Fruit fly (Drosophila melanogaster) whole organism, adult: Measurements from ENCODE around the gene B-H2.

Experiments
- CG12768 ChIP-seq: fragments of 200-800 bp; sonication (Bioruptor generic); optimal IDR thresholded peaks from 2 replicates; lab custom pipeline; 2017; ENCODE audit warnings: missing biosample characterization, missing genetic modification characterization, mild to moderate bottlenecking, moderate library complexity, missing genetic modification reagents
- CG14711 ChIP-seq: fragments of 200-800 bp; sonication (Bioruptor generic); optimal IDR thresholded peaks from 2 replicates; lab custom pipeline; 2018; ENCODE audit warnings: missing biosample characterization, mild to moderate bottlenecking, missing genetic modification characterization, moderate library complexity
- CG5204 ChIP-seq: fragments of 200-800 bp; sonication (Bioruptor generic); optimal IDR thresholded peaks from 2 replicates; lab custom pipeline; 2016; ENCODE audit warnings: missing biosample characterization, missing genetic modification characterization
- CG7101 ChIP-seq: fragments of 200-800 bp; sonication (Bioruptor generic); optimal IDR thresholded peaks from 2 replicates; lab custom pipeline; 2018; ENCODE audit warnings: missing biosample characterization, mild to moderate bottlenecking, missing genetic modification characterization, moderate library complexity
- Crg-1 ChIP-seq: fragments of 200-800 bp; sonication (Bioruptor generic); optimal IDR thresholded peaks from 2 replicates; lab custom pipeline; 2016; ENCODE audit warnings: missing biosample characterization, missing genetic modification characterization
- Hr96 ChIP-seq: fragments of 200-800 bp; sonication (Bioruptor generic); optimal IDR thresholded peaks from 2 replicates; lab custom pipeline; 2016; ENCODE audit warnings: missing biosample characterization, missing genetic modification characterization
- Mnt ChIP-seq: fragments of 200-800 bp; sonication (Bioruptor generic); optimal IDR thresholded peaks from 2 replicates; lab custom pipeline; 2016; ENCODE audit warnings: missing biosample characterization, mild to moderate bottlenecking, missing genetic modification characterization
- cnc ChIP-seq, 2 experiments: fragments of >200 bp; optimal IDR thresholded peaks; 2 replicates each; lab custom pipeline; 2017
- kay ChIP-seq: fragments of 200-800 bp; sonication (Bioruptor generic); peaks from one replicate; lab custom pipeline; 2016; ENCODE audit warnings: missing biosample characterization, missing genetic modification characterization, borderline replicate concordance
- ovo ChIP-seq: fragments of 200-800 bp; sonication (Bioruptor generic); optimal IDR thresholded peaks from 2 replicates; lab custom pipeline; 2016; ENCODE audit warnings: missing biosample characterization, missing genetic modification characterization
- pad ChIP-seq: fragments of 200-800 bp; sonication (Bioruptor generic); optimal IDR thresholded peaks from 3 replicates; lab custom pipeline; 2017; ENCODE audit warnings: missing biosample characterization, missing genetic modification characterization, mild to moderate bottlenecking, moderate library complexity, missing genetic modification reagents
- tj ChIP-seq: fragments of 200-800 bp; sonication (Bioruptor generic); optimal IDR thresholded peaks from 3 replicates; lab custom pipeline; 2017; ENCODE audit warnings: missing biosample characterization, mild to moderate bottlenecking, missing genetic modification characterization, moderate library complexity

DNA sequence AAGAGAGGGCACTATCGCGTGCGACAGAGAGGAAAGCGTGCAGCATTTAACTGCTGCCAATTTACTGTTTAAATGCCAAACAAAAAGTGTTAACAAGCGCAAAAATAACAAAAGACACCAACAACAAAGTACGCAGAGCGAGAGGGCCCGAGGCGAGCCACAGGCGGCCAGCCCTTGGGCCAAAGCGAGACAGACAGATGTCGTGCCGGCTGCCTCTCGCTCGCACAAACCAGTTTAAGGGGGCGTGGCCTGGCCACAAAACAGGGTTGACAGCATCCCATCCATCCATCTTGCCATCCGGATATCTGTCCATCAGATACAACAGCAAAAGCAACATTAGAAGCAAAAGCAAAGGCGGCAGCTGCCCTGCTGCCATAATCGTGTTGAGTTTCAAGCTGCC is 1.0 kb upstream of the B-H2 start:
- TF ChIP-seq ovo (GFP tag; lab: Kevin White, UChicago) (no peak), cnc (optimal IDR thresholded peaks at IDR 0.05; lab: Kevin White, UChicago) (no peak), CG14711 (tag; lab: Kevin White, UChicago) (no peak), tj (GFP tag; lab: Kevin White, UChicago) (no peak), CG12768 (GFP tag; lab: Kevin White, UChicago) (no peak), kay (GFP tag; lab: Kevin White, UChicago) (no peak), Crg-1 (no peak), Hr96 (GFP tag; lab: Kevin White, UChicago) (no peak), CG7101 (tag; lab: Kevin White, UChicago) (no peak), pad (GFP tag; lab: Kevin White, UChicago) (no peak), CG5204 (GFP tag; lab: Kevin White, UChicago) (no peak), Mnt (GFP tag; lab: Kevin White, UChicago) (no peak)
